Worm (Caenorhabditis elegans) whole organism, L4 larva: Measurements from ENCODE around the gene tag-153.
A peak's percentile ranks its signal among the peaks of the same experiment; 100 is the strongest.

ENCODE experiments used
- D1046.2 ChIP-seq: fragments of 200-800 bp; sonication (Bioruptor generic); IDR thresholded peaks from 2 replicates; pipeline ENCODE4 v1.3.6; 2022; ENCODE audit warnings: missing genetic modification characterization, missing compliant biosample characterization
- F10B5.3 ChIP-seq: sonication (generic microtip); optimal IDR thresholded peaks from 2 replicates; lab custom pipeline; 2016; ENCODE audit warnings: mild to moderate bottlenecking, missing genetic modification characterization, missing compliant biosample characterization
- F37D6.2 ChIP-seq: sonication (generic microtip); optimal IDR thresholded peaks from 2 replicates; lab custom pipeline; 2016; ENCODE audit warnings: mild to moderate bottlenecking, missing genetic modification characterization, missing compliant biosample characterization
- F49E8.2 ChIP-seq: sonication (generic microtip); optimal IDR thresholded peaks from 2 replicates; lab custom pipeline; 2016; ENCODE audit warnings: missing compliant biosample characterization, mild to moderate bottlenecking, missing genetic modification characterization, borderline replicate concordance
- R02D3.7 ChIP-seq: fragments of 150-350 bp; sonication (generic microtip); optimal IDR thresholded peaks from 3 replicates; lab custom pipeline; 2014; ENCODE audit warnings: missing biosample characterization, missing genetic modification characterization
- ZK546.5 ChIP-seq, 2 experiments: sonication (generic microtip); optimal IDR thresholded peaks; 2 replicates each; lab custom pipeline; 2017; ENCODE audit warnings: missing biosample characterization in 2 of 2, missing genetic modification characterization in 2 of 2
- aha-1 ChIP-seq: fragments of 150-350 bp; peaks from one replicate; lab custom pipeline; 2014; ENCODE audit warnings: missing biosample characterization, missing genetic modification characterization
- aly-2 ChIP-seq: sonication (generic microtip); optimal IDR thresholded peaks from 2 replicates; lab custom pipeline; 2018; ENCODE audit warnings: missing biosample characterization, missing genetic modification characterization
- arid-1 ChIP-seq: fragments of 200-800 bp; sonication (Bioruptor generic); conservative IDR thresholded peaks from 2 replicates; pipeline ENCODE4 v1.3.6; 2022; ENCODE audit warnings: missing genetic modification reagents, missing genetic modification characterization, missing compliant biosample characterization
- attf-4 ChIP-seq: sonication (generic microtip); optimal IDR thresholded peaks from 3 replicates; lab custom pipeline; 2017; ENCODE audit warnings: missing biosample characterization, missing genetic modification characterization
- ceh-20 ChIP-seq: fragments of 200-800 bp; sonication (Bioruptor generic); IDR thresholded peaks from 2 replicates; pipeline ENCODE4 v1.3.6; 2022; ENCODE audit warnings: missing genetic modification reagents, missing genetic modification characterization, missing compliant biosample characterization
- ceh-28 ChIP-seq: fragments of 150-350 bp; optimal IDR thresholded peaks from 2 replicates; lab custom pipeline; 2014; ENCODE audit warnings: missing biosample characterization, missing genetic modification reagents, missing genetic modification characterization
- ceh-44 ChIP-seq: fragments of 200-800 bp; sonication (Bioruptor generic); IDR thresholded peaks from 2 replicates; pipeline ENCODE4 v1.3.6; 2022; ENCODE audit warnings: missing genetic modification reagents, missing genetic modification characterization, missing compliant biosample characterization
- ceh-62 ChIP-seq: sonication (generic microtip); optimal IDR thresholded peaks from 2 replicates; lab custom pipeline; 2017; ENCODE audit warnings: missing biosample characterization, missing genetic modification characterization
- cey-2 ChIP-seq: sonication (generic microtip); optimal IDR thresholded peaks from 3 replicates; lab custom pipeline; 2017; ENCODE audit warnings: missing genetic modification characterization, mild to moderate bottlenecking, missing compliant biosample characterization, antibody characterized with exemption, borderline replicate concordance; ENCODE audit not compliant: insufficient read depth
- daf-12 ChIP-seq: fragments of 150-350 bp; optimal IDR thresholded peaks from 2 replicates; lab custom pipeline; 2014; ENCODE audit warnings: missing biosample characterization, missing genetic modification reagents, missing genetic modification characterization
- daf-16 ChIP-seq, 3 experiments: sonication (generic microtip); optimal IDR thresholded peaks; 2 replicates each; lab custom pipeline; 2016 to 2017; ENCODE audit warnings: missing genetic modification characterization in 3 of 3, missing genetic modification reagents in 3 of 3, mild to moderate bottlenecking in 2 of 3, missing compliant biosample characterization in 2 of 3, missing biosample characterization in 1 of 3, moderate library complexity in 1 of 3
- dmd-8 ChIP-seq: fragments of 200-800 bp; sonication (Bioruptor generic); IDR thresholded peaks from 2 replicates; pipeline ENCODE4 v1.3.6; 2022; ENCODE audit warnings: missing genetic modification characterization, missing compliant biosample characterization
- dve-1 ChIP-seq: sonication (generic microtip); optimal IDR thresholded peaks from 2 replicates; lab custom pipeline; 2017; ENCODE audit warnings: antibody characterized with exemption, mild to moderate bottlenecking, missing genetic modification characterization, missing compliant biosample characterization; ENCODE audit not compliant: insufficient read depth
- fkh-10 ChIP-seq: fragments of 150-350 bp; optimal IDR thresholded peaks from 2 replicates; lab custom pipeline; 2014; ENCODE audit warnings: missing biosample characterization, missing genetic modification reagents, missing genetic modification characterization
- fos-1 ChIP-seq: fragments of 150-350 bp; optimal IDR thresholded peaks from 2 replicates; lab custom pipeline; 2014; ENCODE audit warnings: missing biosample characterization, missing genetic modification characterization
- gei-8 ChIP-seq: fragments of 200-800 bp; sonication (Bioruptor generic); optimal IDR thresholded peaks from 2 replicates; lab custom pipeline; 2018; ENCODE audit warnings: mild to moderate bottlenecking, missing genetic modification characterization, missing compliant biosample characterization
- lim-7 ChIP-seq: fragments of 200-800 bp; sonication (Bioruptor generic); IDR thresholded peaks from 2 replicates; pipeline ENCODE4 v1.3.6; 2022; ENCODE audit warnings: missing genetic modification characterization, missing compliant biosample characterization
- lin-13 ChIP-seq: fragments of 150-350 bp; optimal IDR thresholded peaks from 2 replicates; lab custom pipeline; 2014; ENCODE audit warnings: missing biosample characterization, missing genetic modification reagents, missing genetic modification characterization
- lin-15B ChIP-seq: fragments of 150-350 bp; sonication (generic microtip); optimal IDR thresholded peaks from 3 replicates; lab custom pipeline; 2014; ENCODE audit warnings: missing biosample characterization, missing genetic modification characterization
- lin-29 ChIP-seq: fragments of 200-800 bp; sonication (Bioruptor generic); IDR thresholded peaks from 2 replicates; pipeline ENCODE4 v1.3.6; 2022; ENCODE audit warnings: missing genetic modification reagents, missing genetic modification characterization, missing compliant biosample characterization
- lin-38 ChIP-seq: fragments of 200-800 bp; sonication (Bioruptor generic); IDR thresholded peaks from 2 replicates; pipeline ENCODE4 v1.3.6; 2022; ENCODE audit warnings: missing genetic modification reagents, missing genetic modification characterization, missing compliant biosample characterization
- lin-39 ChIP-seq: fragments of 150-350 bp; optimal IDR thresholded peaks from 2 replicates; lab custom pipeline; 2014; ENCODE audit warnings: missing biosample characterization, missing genetic modification reagents, missing genetic modification characterization
- lsy-2 ChIP-seq, 2 experiments: fragments of 150-350 bp in 1 of 2; sonication (generic microtip) in 1 of 2; optimal IDR thresholded peaks; 2 replicates each; lab custom pipeline; 2014 to 2017; ENCODE audit warnings: missing biosample characterization in 2 of 2, missing genetic modification characterization in 2 of 2
- mdt-29 ChIP-seq: fragments of 200-800 bp; sonication (Bioruptor generic); IDR thresholded peaks from 2 replicates; pipeline ENCODE4 v1.3.6; 2022; ENCODE audit warnings: missing genetic modification reagents, missing genetic modification characterization, missing compliant biosample characterization
- mep-1 ChIP-seq: fragments of 150-350 bp; sonication (generic microtip); optimal IDR thresholded peaks from 3 replicates; lab custom pipeline; 2014; ENCODE audit warnings: missing biosample characterization, missing genetic modification characterization
- mes-2 ChIP-seq: sonication (generic microtip); optimal IDR thresholded peaks from 2 replicates; lab custom pipeline; 2016; ENCODE audit warnings: missing genotype, mild to moderate bottlenecking, missing genetic modification characterization, missing compliant biosample characterization; ENCODE audit not compliant: poor library complexity, severe bottlenecking
- nhr-11 ChIP-seq: fragments of 150-350 bp; optimal IDR thresholded peaks from 2 replicates; lab custom pipeline; 2014; ENCODE audit warnings: missing biosample characterization, missing genetic modification characterization
- nhr-25 ChIP-seq: sonication (generic microtip); optimal IDR thresholded peaks from 2 replicates; lab custom pipeline; 2017; ENCODE audit warnings: missing genetic modification characterization, mild to moderate bottlenecking, missing compliant biosample characterization, antibody characterized with exemption, moderate library complexity, borderline replicate concordance; ENCODE audit not compliant: insufficient read depth
- nhr-41 ChIP-seq: fragments of 200-800 bp; sonication (Bioruptor generic); IDR thresholded peaks from 2 replicates; pipeline ENCODE4 v1.3.6; 2022; ENCODE audit warnings: missing genetic modification reagents, missing genetic modification characterization, missing compliant biosample characterization
- nhr-48 ChIP-seq: sonication (generic microtip); optimal IDR thresholded peaks from 2 replicates; lab custom pipeline; 2016; ENCODE audit warnings: mild to moderate bottlenecking, missing genetic modification characterization, missing compliant biosample characterization
- nhr-6 ChIP-seq: fragments of 150-350 bp; optimal IDR thresholded peaks from 2 replicates; lab custom pipeline; 2014; ENCODE audit warnings: missing biosample characterization, missing genetic modification characterization
- nhr-76 ChIP-seq: fragments of 150-350 bp; optimal IDR thresholded peaks from 2 replicates; lab custom pipeline; 2014; ENCODE audit warnings: missing biosample characterization, missing genetic modification characterization
- nhr-77 ChIP-seq: fragments of 150-350 bp; optimal IDR thresholded peaks from 2 replicates; lab custom pipeline; 2014; ENCODE audit warnings: missing biosample characterization, missing genetic modification characterization
- php-3 ChIP-seq: fragments of 200-800 bp; sonication (Bioruptor generic); IDR thresholded peaks from 2 replicates; pipeline ENCODE4 v1.3.6; 2022; ENCODE audit warnings: missing genetic modification reagents, missing genetic modification characterization, missing compliant biosample characterization
- saeg-2 ChIP-seq: fragments of 200-800 bp; sonication (Bioruptor generic); IDR thresholded peaks from 2 replicates; pipeline ENCODE4 v1.3.6; 2022; ENCODE audit warnings: missing genetic modification reagents, missing genetic modification characterization, missing compliant biosample characterization
- sdz-12 ChIP-seq: fragments of 200-800 bp; sonication (Bioruptor generic); optimal IDR thresholded peaks from 2 replicates; lab custom pipeline; 2018; ENCODE audit warnings: mild to moderate bottlenecking, missing genetic modification characterization, missing compliant biosample characterization
- skn-1 ChIP-seq: fragments of 150-350 bp; optimal IDR thresholded peaks from 2 replicates; lab custom pipeline; 2014; ENCODE audit warnings: missing biosample characterization, missing genetic modification characterization
- snpc-1.2 ChIP-seq: fragments of 200-800 bp; sonication (Bioruptor generic); IDR thresholded peaks from 2 replicates; pipeline ENCODE4 v1.3.6; 2022; ENCODE audit warnings: missing genetic modification reagents, missing genetic modification characterization, missing compliant biosample characterization
- snpc-4 ChIP-seq: fragments of 150-350 bp; optimal IDR thresholded peaks from 2 replicates; lab custom pipeline; 2014; ENCODE audit warnings: missing biosample characterization, missing genetic modification characterization
- spr-1 ChIP-seq: sonication (generic microtip); optimal IDR thresholded peaks from 2 replicates; lab custom pipeline; 2016; ENCODE audit warnings: mild to moderate bottlenecking, missing genetic modification characterization, missing compliant biosample characterization
- spr-3 ChIP-seq: fragments of 200-800 bp; sonication (Bioruptor generic); optimal IDR thresholded peaks from 2 replicates; lab custom pipeline; 2018; ENCODE audit warnings: mild to moderate bottlenecking, missing genetic modification characterization, missing compliant biosample characterization
- tag-97 ChIP-seq: fragments of 200-800 bp; sonication (Bioruptor generic); IDR thresholded peaks from 2 replicates; pipeline ENCODE4 v1.3.6; 2022; ENCODE audit warnings: missing genetic modification characterization, missing compliant biosample characterization
- vab-7 ChIP-seq: fragments of 200-800 bp; sonication (Bioruptor generic); IDR thresholded peaks from 2 replicates; pipeline ENCODE4 v1.3.6; 2022; ENCODE audit warnings: missing genetic modification reagents, missing genetic modification characterization, missing compliant biosample characterization
- zip-11 ChIP-seq: fragments of 200-800 bp; sonication (Bioruptor generic); IDR thresholded peaks from 2 replicates; pipeline ENCODE4 v1.3.6; 2022; ENCODE audit warnings: missing genetic modification characterization, missing compliant biosample characterization
- ztf-11 ChIP-seq: fragments of 150-350 bp; optimal IDR thresholded peaks from 2 replicates; lab custom pipeline; 2014; ENCODE audit warnings: missing biosample characterization, missing genetic modification characterization

tag-153 gene

ce11 chrV:9340318-9340717 lies 17.4 kb downstream of the tag-153 start (continued):
- no peak for TF ChIP-seq lin-39 (tag; lab: Kevin White, UChicago)
- no peak for TF ChIP-seq zip-11 (GFP tag; lab: Robert Waterston, UW)
- no peak for TF ChIP-seq snpc-4 (tag; lab: Kevin White, UChicago)
- no peak for TF ChIP-seq gei-8
- TF ChIP-seq daf-12, result no peak
- peak; percentile 71 for TF ChIP-seq mdt-29 (GFP tag; lab: Robert Waterston, UW)
- TF ChIP-seq D1046.2 (GFP tag; lab: Robert Waterston, UW), result peak; percentile 64; the same call in 1 of the 2 replicates
- 0 out of 2 replicates have a peak, but pooled peaks have one; percentile 18 for TF ChIP-seq dmd-8 (GFP tag; lab: Robert Waterston, UW)
- peak; percentile 58 for TF ChIP-seq vab-7 (GFP tag; lab: Robert Waterston, UW)
- no peak for TF ChIP-seq dve-1 (tag; lab: Kevin White, UChicago)
- TF ChIP-seq lsy-2 (tag; optimal IDR thresholded peaks at IDR 0.05; lab: Kevin White, UChicago), result no peak
- peak; percentile 82 for TF ChIP-seq sdz-12
- no peak for TF ChIP-seq F37D6.2 (tag; lab: Kevin White, UChicago)
- peak; percentile 14; the same call in 1 of the 2 replicates for TF ChIP-seq nhr-41 (GFP tag; lab: Robert Waterston, UW)
- TF ChIP-seq lin-15B (tag; lab: Kevin White, UChicago), result no peak
- TF ChIP-seq nhr-77 (tag; lab: Kevin White, UChicago), result no peak
- TF ChIP-seq php-3 (GFP tag; lab: Robert Waterston, UW), result peak; percentile 81
- no peak for TF ChIP-seq spr-3 (GFP tag; lab: Kevin White, UChicago)
- TF ChIP-seq tag-97 (GFP tag; lab: Robert Waterston, UW), result no peak
- TF ChIP-seq ceh-20 (GFP tag; lab: Robert Waterston, UW), result peak; percentile 92
- peak; percentile 51 for TF ChIP-seq spr-1
- no peak for TF ChIP-seq R02D3.7 (tag; lab: Kevin White, UChicago)
- no peak for TF ChIP-seq fkh-10 (GFP tag; lab: Kevin White, UChicago)
- TF ChIP-seq nhr-48 (tag; lab: Kevin White, UChicago), result no peak
- peak; percentile 86 for TF ChIP-seq lin-29 (GFP tag; lab: Robert Waterston, UW)
- TF ChIP-seq saeg-2, result peak; percentile 61; the same call in 1 of the 2 replicates
- TF ChIP-seq lin-13 (GFP tag; lab: Kevin White, UChicago), result no peak
- no peak for TF ChIP-seq mep-1 (tag; lab: Kevin White, UChicago)
- no peak for TF ChIP-seq ceh-44 (GFP tag; lab: Robert Waterston, UW)
- no peak for TF ChIP-seq cey-2
- TF ChIP-seq ceh-28, result no peak
- no peak for TF ChIP-seq aly-2 (tag; lab: Kevin White, UChicago)
- no peak for TF ChIP-seq ztf-11
- no peak for TF ChIP-seq F49E8.2 (tag; lab: Kevin White, UChicago)
- no peak for TF ChIP-seq ceh-62 (tag; lab: Kevin White, UChicago)
- TF ChIP-seq snpc-1.2 (GFP tag; lab: Robert Waterston, UW), result peak; percentile 70; the same call in 1 of the 2 replicates
- no peak for TF ChIP-seq lim-7 (GFP tag; lab: Robert Waterston, UW)
- no peak for TF ChIP-seq mes-2 (tag; lab: Kevin White, UChicago)
- TF ChIP-seq nhr-76 (tag; lab: Kevin White, UChicago), result no peak
- peak; percentile 76 for TF ChIP-seq aha-1 (tag; lab: Kevin White, UChicago)
- TF ChIP-seq nhr-11, result no peak
- TF ChIP-seq ZK546.5 (tag; optimal IDR thresholded peaks at IDR 0.05; lab: Kevin White, UChicago), result no peak
- TF ChIP-seq fos-1 (tag; lab: Kevin White, UChicago), result no peak
- peak in 1 of 2 experiments; percentile 74 for TF ChIP-seq daf-16 (GFP tag; optimal IDR thresholded peaks at IDR 0.05; lab: Kevin White, UChicago)
- no peak for TF ChIP-seq daf-16 (tag; optimal IDR thresholded peaks at IDR 0.05; lab: Kevin White, UChicago)
- no peak for TF ChIP-seq skn-1 (tag; lab: Kevin White, UChicago)
- TF ChIP-seq attf-4, result no peak
- TF ChIP-seq arid-1 (GFP tag; lab: Robert Waterston, UW), result 0 out of 2 replicates have a peak, but pooled peaks have one; percentile 50
- no peak for TF ChIP-seq nhr-25 (tag; lab: Kevin White, UChicago)
- peak; percentile 78 for TF ChIP-seq lin-38 (GFP tag; lab: Robert Waterston, UW)
- TF ChIP-seq F10B5.3 (tag; lab: Kevin White, UChicago), result no peak
- TF ChIP-seq nhr-6 (tag; lab: Kevin White, UChicago), result no peak
